Worm (Caenorhabditis elegans) whole organism, L2 larva: ENCODE data around the gene ZK892.6.

ENCODE experiments used
- F13H6.1 ChIP-seq: sonication (generic microtip); optimal IDR thresholded peaks from 2 replicates; lab custom pipeline; 2016; ENCODE audit warnings: missing genetic modification characterization, missing compliant biosample characterization
- R02D3.7 ChIP-seq: fragments of 150-350 bp; optimal IDR thresholded peaks from 2 replicates; lab custom pipeline; 2014; ENCODE audit warnings: missing biosample characterization, missing genetic modification characterization
- Y55F3AM.14 ChIP-seq: fragments of 200-800 bp; sonication (Bioruptor generic); optimal IDR thresholded peaks from 2 replicates; lab custom pipeline; 2018; ENCODE audit warnings: mild to moderate bottlenecking, missing genetic modification characterization, missing compliant biosample characterization
- ZK546.5 ChIP-seq: sonication (generic microtip); optimal IDR thresholded peaks from 2 replicates; lab custom pipeline; 2017; ENCODE audit warnings: missing biosample characterization, missing genetic modification characterization
- alr-1 ChIP-seq: fragments of 150-350 bp; optimal IDR thresholded peaks from 2 replicates; lab custom pipeline; 2014; ENCODE audit warnings: missing biosample characterization, missing genetic modification characterization
- aly-2 ChIP-seq: fragments of 150-350 bp; optimal IDR thresholded peaks from 2 replicates; lab custom pipeline; 2014; ENCODE audit warnings: missing biosample characterization, missing genetic modification characterization
- blmp-1 ChIP-seq: sonication (generic microtip); optimal IDR thresholded peaks from 2 replicates; lab custom pipeline; 2017; ENCODE audit warnings: missing genetic modification characterization, mild to moderate bottlenecking, missing compliant biosample characterization, antibody characterized with exemption, moderate library complexity; ENCODE audit not compliant: insufficient read depth
- ceh-82 ChIP-seq: fragments of 150-350 bp; optimal IDR thresholded peaks from 2 replicates; lab custom pipeline; 2014; ENCODE audit warnings: missing biosample characterization, missing genetic modification characterization
- crh-2 ChIP-seq: sonication (generic microtip); optimal IDR thresholded peaks from 2 replicates; lab custom pipeline; 2017; ENCODE audit warnings: missing biosample characterization, missing genetic modification characterization
- dmd-4 ChIP-seq: sonication (generic microtip); optimal IDR thresholded peaks from 2 replicates; lab custom pipeline; 2017; ENCODE audit warnings: missing biosample characterization, missing genetic modification characterization
- elt-1 ChIP-seq: fragments of 150-350 bp; optimal IDR thresholded peaks from 2 replicates; lab custom pipeline; 2014; ENCODE audit warnings: missing biosample characterization, missing genetic modification characterization
- fos-1 ChIP-seq: fragments of 150-350 bp; optimal IDR thresholded peaks from 2 replicates; lab custom pipeline; 2014; ENCODE audit warnings: missing biosample characterization, missing genetic modification characterization
- gmeb-1 ChIP-seq: fragments of 150-350 bp; optimal IDR thresholded peaks from 2 replicates; lab custom pipeline; 2014; ENCODE audit warnings: missing biosample characterization, missing genetic modification characterization
- lin-11 ChIP-seq: fragments of 150-350 bp; sonication (generic microtip); optimal IDR thresholded peaks from 2 replicates; lab custom pipeline; 2014; ENCODE audit warnings: missing biosample characterization, missing genetic modification characterization, inconsistent platforms, mixed read lengths
- lin-13 ChIP-seq: fragments of 150-350 bp; optimal IDR thresholded peaks from 2 replicates; lab custom pipeline; 2014; ENCODE audit warnings: missing biosample characterization, missing genetic modification reagents, missing genetic modification characterization
- lin-39 ChIP-seq: fragments of 150-350 bp; optimal IDR thresholded peaks from 2 replicates; lab custom pipeline; 2014; ENCODE audit warnings: missing biosample characterization, missing genetic modification reagents, missing genetic modification characterization
- lsy-2 ChIP-seq, 2 experiments: fragments of 150-350 bp in 1 of 2; sonication (generic microtip) in 1 of 2; optimal IDR thresholded peaks; 2 replicates each; lab custom pipeline; 2014 to 2017; ENCODE audit warnings: missing biosample characterization in 2 of 2, missing genetic modification characterization in 2 of 2
- mab-5 ChIP-seq: fragments of 150-350 bp; optimal IDR thresholded peaks from 2 replicates; lab custom pipeline; 2014; ENCODE audit warnings: missing biosample characterization, missing genetic modification characterization
- mbf-1 ChIP-seq: sonication (generic microtip); optimal IDR thresholded peaks from 2 replicates; lab custom pipeline; 2017; ENCODE audit warnings: missing biosample characterization, missing genetic modification characterization
- nhr-11 ChIP-seq: fragments of 150-350 bp; optimal IDR thresholded peaks from 2 replicates; lab custom pipeline; 2014; ENCODE audit warnings: missing biosample characterization, missing genetic modification characterization
- nhr-129 ChIP-seq: fragments of 150-350 bp; optimal IDR thresholded peaks from 2 replicates; lab custom pipeline; 2014; ENCODE audit warnings: missing biosample characterization, missing genetic modification characterization
- nhr-21 ChIP-seq: fragments of 150-350 bp; optimal IDR thresholded peaks from 2 replicates; lab custom pipeline; 2014; ENCODE audit warnings: missing biosample characterization, missing genetic modification characterization
- nhr-23 ChIP-seq: fragments of 150-350 bp; optimal IDR thresholded peaks from 2 replicates; lab custom pipeline; 2014; ENCODE audit warnings: missing biosample characterization, missing genetic modification reagents, missing genetic modification characterization
- nhr-25 ChIP-seq: fragments of 150-350 bp; sonication (generic microtip); optimal IDR thresholded peaks from 3 replicates; lab custom pipeline; 2014; ENCODE audit warnings: missing biosample characterization, missing genetic modification characterization
- nhr-6 ChIP-seq: fragments of 150-350 bp; optimal IDR thresholded peaks from 2 replicates; lab custom pipeline; 2014; ENCODE audit warnings: missing biosample characterization, missing genetic modification characterization
- nhr-77 ChIP-seq: fragments of 150-350 bp; optimal IDR thresholded peaks from 2 replicates; lab custom pipeline; 2014; ENCODE audit warnings: missing biosample characterization, missing genetic modification characterization
- peb-1 ChIP-seq: fragments of 150-350 bp; optimal IDR thresholded peaks from 2 replicates; lab custom pipeline; 2014; ENCODE audit warnings: missing biosample characterization, missing genetic modification characterization
- sem-4 ChIP-seq: fragments of 150-350 bp; optimal IDR thresholded peaks from 2 replicates; lab custom pipeline; 2014; ENCODE audit warnings: missing biosample characterization, missing genetic modification reagents, missing genetic modification characterization
- skn-1 ChIP-seq: sonication (generic microtip); optimal IDR thresholded peaks from 2 replicates; lab custom pipeline; 2017; ENCODE audit warnings: missing biosample characterization, missing genetic modification characterization
- sma-3 ChIP-seq: sonication (generic microtip); optimal IDR thresholded peaks from 2 replicates; lab custom pipeline; 2016; ENCODE audit warnings: missing genetic modification reagents, missing genetic modification characterization, missing compliant biosample characterization
- sma-9 ChIP-seq, 2 experiments: fragments of 150-350 bp in 1 of 2; sonication (generic microtip) in 1 of 2; optimal IDR thresholded peaks; 2 replicates each; lab custom pipeline; 2014 to 2016; ENCODE audit warnings: missing genetic modification characterization in 2 of 2, mild to moderate bottlenecking in 1 of 2, missing biosample characterization in 1 of 2, missing compliant biosample characterization in 1 of 2, missing genetic modification reagents in 1 of 2, moderate library complexity in 1 of 2
- unc-39 ChIP-seq: fragments of 150-350 bp; optimal IDR thresholded peaks from 2 replicates; lab custom pipeline; 2014; ENCODE audit warnings: missing biosample characterization, missing genetic modification characterization
- unc-55 ChIP-seq: fragments of 150-350 bp; sonication (generic microtip); optimal IDR thresholded peaks from 3 replicates; lab custom pipeline; 2014; ENCODE audit warnings: missing biosample characterization, missing genetic modification reagents, missing genetic modification characterization
- unc-62 ChIP-seq: fragments of 150-350 bp; optimal IDR thresholded peaks from 2 replicates; lab custom pipeline; 2014; ENCODE audit warnings: missing biosample characterization, missing genetic modification reagents, missing genetic modification characterization
- ztf-11 ChIP-seq: sonication (generic microtip); optimal IDR thresholded peaks from 2 replicates; lab custom pipeline; 2017; ENCODE audit warnings: missing biosample characterization, missing genetic modification characterization

Gene ZK892.6

DNA sequence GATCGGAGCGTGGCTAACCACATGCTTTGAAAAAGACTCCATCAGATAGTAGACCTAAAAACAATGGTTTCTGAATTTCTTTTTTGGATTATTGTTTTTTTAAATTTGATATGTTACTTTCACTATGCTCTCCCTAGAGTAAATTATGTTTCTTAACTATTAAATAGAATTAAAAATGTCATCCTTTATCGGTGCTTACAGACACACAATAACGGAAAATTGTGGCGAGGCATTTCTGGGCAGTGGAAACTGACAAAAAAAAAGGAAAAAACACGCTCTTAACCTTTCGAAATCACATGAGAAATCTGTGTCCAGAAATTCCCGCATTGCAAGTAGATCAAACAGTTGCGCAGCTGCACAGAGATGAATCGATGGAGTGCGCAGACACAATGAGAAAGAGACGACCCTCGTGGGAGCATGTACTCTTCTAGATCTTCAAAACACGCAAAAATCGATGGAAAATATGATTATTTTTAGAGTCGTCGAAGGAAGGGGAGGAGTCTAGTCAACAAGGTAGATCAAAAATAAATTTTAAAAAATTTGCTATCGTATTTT lies at the start of gene ZK892.6:
TSS of gene ZK892.6 (minus strand) at position 51 of the 555 bp plus-strand sequence.
- no peak for TF ChIP-seq R02D3.7
- no peak for TF ChIP-seq ZK546.5 (tag; lab: Kevin White, UChicago)
- no peak for TF ChIP-seq lin-39 (tag; lab: Kevin White, UChicago)
- no peak for TF ChIP-seq ztf-11 (tag; lab: Kevin White, UChicago)
- TF ChIP-seq elt-1 (tag; lab: Kevin White, UChicago): no peak
- no peak for TF ChIP-seq sma-3 (GFP tag; lab: Kevin White, UChicago)
- TF ChIP-seq nhr-77: no peak
- TF ChIP-seq sma-9 (GFP tag; optimal IDR thresholded peaks at IDR 0.05; lab: Kevin White, UChicago): no peak
- no peak for TF ChIP-seq sma-9 (tag; optimal IDR thresholded peaks at IDR 0.05; lab: Kevin White, UChicago)
- TF ChIP-seq unc-55 (GFP tag; lab: Kevin White, UChicago): no peak
- TF ChIP-seq ceh-82 (tag; lab: Kevin White, UChicago): no peak
- TF ChIP-seq fos-1 (tag; lab: Kevin White, UChicago): no peak
- TF ChIP-seq F13H6.1 (tag; lab: Kevin White, UChicago): no peak
- no peak for TF ChIP-seq nhr-6 (tag; lab: Kevin White, UChicago)
- no peak for TF ChIP-seq unc-39
- no peak for TF ChIP-seq mab-5 (tag; lab: Kevin White, UChicago)
- no peak for TF ChIP-seq mbf-1 (tag; lab: Kevin White, UChicago)
- TF ChIP-seq nhr-23: no peak
- TF ChIP-seq peb-1: no peak
- no peak for TF ChIP-seq aly-2 (tag; lab: Kevin White, UChicago)
- TF ChIP-seq skn-1: no peak

DNA sequence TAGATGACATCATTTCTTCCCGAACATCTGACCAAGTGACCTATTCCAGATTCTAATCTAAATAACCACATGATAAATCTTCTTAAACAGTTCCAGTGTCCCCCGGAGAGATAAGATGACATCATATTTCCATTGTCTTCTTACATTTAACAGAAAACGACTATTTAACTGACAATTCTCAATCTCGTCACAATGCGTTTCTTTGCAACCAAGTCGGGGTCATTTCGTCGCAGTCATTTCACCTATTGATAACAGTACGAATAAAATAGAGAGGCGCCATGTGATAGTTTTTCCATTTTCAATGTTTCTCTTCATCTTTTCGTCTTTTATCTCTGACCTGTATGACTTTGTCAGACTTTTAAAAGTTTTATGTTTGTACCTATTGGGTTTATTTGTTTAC lies 49.1 kb upstream of the ZK892.6 start:
- peak; percentile 67 for TF ChIP-seq sma-3 (GFP tag; lab: Kevin White, UChicago)
- no peak for TF ChIP-seq nhr-23
- peak; percentile 54 for TF ChIP-seq nhr-21 (tag; lab: Kevin White, UChicago)
- TF ChIP-seq sma-9 (GFP tag; optimal IDR thresholded peaks at IDR 0.05; lab: Kevin White, UChicago): peak; percentile 76
- no peak for TF ChIP-seq sma-9 (tag; optimal IDR thresholded peaks at IDR 0.05; lab: Kevin White, UChicago)
- no peak for TF ChIP-seq lin-11 (tag; lab: Kevin White, UChicago)
- peak; percentile 52 for TF ChIP-seq crh-2 (tag; lab: Kevin White, UChicago)
- peak; percentile 29 for TF ChIP-seq F13H6.1 (tag; lab: Kevin White, UChicago)
- peak; percentile 42 for TF ChIP-seq blmp-1 (tag; lab: Kevin White, UChicago)
- TF ChIP-seq nhr-129 (tag; lab: Kevin White, UChicago): peak; percentile 36
- TF ChIP-seq fos-1 (tag; lab: Kevin White, UChicago): peak; percentile 56
- TF ChIP-seq gmeb-1 (tag; lab: Kevin White, UChicago): peak; percentile 37
- TF ChIP-seq sem-4: no peak
- peak; percentile 54 for TF ChIP-seq nhr-25 (tag; lab: Kevin White, UChicago)
- peak in 1 of 2 experiments; percentile 60 for TF ChIP-seq lsy-2 (tag; optimal IDR thresholded peaks at IDR 0.05; lab: Kevin White, UChicago)

DNA sequence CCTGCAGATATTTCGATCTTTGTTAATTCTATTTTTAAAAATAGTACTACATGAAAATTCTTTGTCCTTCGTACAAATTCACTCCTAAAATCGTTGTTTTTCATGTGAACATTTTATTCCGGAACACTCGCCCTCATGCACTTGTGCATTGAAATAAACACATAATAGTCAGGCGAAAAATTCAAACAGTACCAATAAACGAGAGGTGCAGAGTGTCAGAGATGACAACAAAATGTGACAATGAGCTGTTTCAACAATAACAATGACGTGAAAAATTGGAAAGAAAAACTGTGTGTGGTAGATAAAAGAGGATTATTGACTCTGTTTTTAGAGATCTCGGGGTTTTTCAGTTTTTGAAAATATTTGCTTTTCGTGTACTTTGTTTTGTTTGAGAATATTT lies 48.3 kb upstream of the ZK892.6 start, which contains the start of gene F52H3.6:
TSS of gene F52H3.6 (minus strand) at position 228 of the 400 bp plus-strand sequence.
- TF ChIP-seq nhr-129 (tag; lab: Kevin White, UChicago) (peak; percentile 3), fos-1 (tag; lab: Kevin White, UChicago) (peak; percentile 14), lin-11 (tag; lab: Kevin White, UChicago) (no peak)

DNA sequence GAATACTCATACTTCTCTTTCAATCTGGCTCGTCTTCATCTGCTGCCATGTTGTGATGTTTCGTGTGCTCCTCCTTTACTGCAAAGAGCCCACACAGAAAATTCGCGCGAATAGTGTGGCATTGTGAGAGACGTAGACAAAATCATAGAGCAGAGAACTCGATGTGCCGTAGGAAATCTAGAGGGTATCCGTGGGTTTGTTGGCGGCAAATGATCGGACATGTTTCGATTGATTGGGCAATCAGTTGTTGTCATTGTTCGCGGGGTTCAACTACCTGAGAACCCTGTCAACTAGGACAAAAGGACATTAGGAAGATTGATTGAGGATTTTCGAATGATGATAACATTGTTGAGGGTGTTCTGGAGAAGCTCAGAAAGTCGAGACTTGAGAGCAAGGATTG lies 45.1 kb upstream of the ZK892.6 start:
- TF ChIP-seq nhr-129 (tag; lab: Kevin White, UChicago) (peak; percentile 58), alr-1 (tag; lab: Kevin White, UChicago) (no peak), ceh-82 (tag; lab: Kevin White, UChicago) (no peak), sma-3 (GFP tag; lab: Kevin White, UChicago) (no peak), aly-2 (tag; lab: Kevin White, UChicago) (no peak), lin-13 (GFP tag; lab: Kevin White, UChicago) (no peak)

DNA sequence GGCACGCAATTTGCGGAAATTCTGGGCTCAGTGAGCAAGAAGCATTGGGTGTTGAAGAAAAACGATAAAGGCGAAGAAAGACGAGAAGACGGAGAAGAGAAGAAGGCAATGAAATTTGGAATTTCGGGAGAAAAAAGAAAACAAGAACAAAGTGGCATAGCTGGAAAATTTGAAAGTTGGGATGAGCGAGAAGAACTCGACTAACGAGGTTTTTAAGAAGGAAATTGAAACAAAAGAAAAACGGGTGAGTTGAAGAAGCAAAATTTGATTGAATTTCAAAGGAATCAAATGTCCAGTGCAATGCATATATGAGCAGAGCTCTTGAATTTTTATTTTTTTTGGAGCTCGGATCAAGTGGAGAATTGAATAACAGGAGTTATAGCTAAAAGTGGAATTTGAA lies 41.8 kb upstream of the ZK892.6 start:
- no peak for TF ChIP-seq nhr-11
- no peak for TF ChIP-seq nhr-6 (tag; lab: Kevin White, UChicago)
- no peak for TF ChIP-seq unc-62 (GFP tag; lab: Kevin White, UChicago)
- TF ChIP-seq nhr-21 (tag; lab: Kevin White, UChicago): no peak
- no peak for TF ChIP-seq nhr-23
- TF ChIP-seq aly-2 (tag; lab: Kevin White, UChicago): no peak
- no peak for TF ChIP-seq lin-13 (GFP tag; lab: Kevin White, UChicago)
- no peak for TF ChIP-seq dmd-4 (tag; lab: Kevin White, UChicago)
- TF ChIP-seq Y55F3AM.14 (GFP tag; lab: Kevin White, UChicago): no peak
